Fruit fly (Drosophila melanogaster): ENCODE data around the gene CG5004.

Gene CG5004

DNA sequence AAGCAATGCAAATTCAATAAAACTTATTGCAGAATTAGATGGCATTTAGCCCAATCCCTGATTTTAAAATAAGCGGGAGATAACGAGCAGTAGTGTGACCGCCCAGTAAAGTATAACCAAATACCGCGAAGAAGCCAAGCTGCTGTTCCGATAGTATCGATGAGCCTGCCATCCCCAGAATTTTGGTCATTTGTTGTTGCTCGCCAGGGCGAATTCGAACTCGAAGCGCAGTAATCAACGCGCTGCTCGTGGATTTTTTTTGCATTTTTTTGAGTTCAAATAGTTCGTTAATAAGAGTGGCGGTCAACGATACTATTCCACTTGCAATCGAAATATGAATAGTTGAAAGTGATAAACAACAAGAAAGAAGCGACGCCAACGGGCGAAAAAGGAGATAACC lies 52.4 kb downstream of the CG5004 start, which contains the start of gene baz (continued):
- TF ChIP-seq Xbp1 (GFP tag; optimal IDR thresholded peaks at IDR 0.05) (peak; percentile 18), tna (GFP tag; IDR thresholded peaks at IDR 0.05; ENCODE audit: partially characterized antibody) (peak; percentile 81), amos (GFP tag; IDR thresholded peaks at IDR 0.05; ENCODE audit: partially characterized antibody) (peak; percentile 95), CG12769 (tag; optimal IDR thresholded peaks at IDR 0.05) (no peak), CG10267 (tag; optimal IDR thresholded peaks at IDR 0.05) (peak; percentile 28), CG2120 (GFP tag; optimal IDR thresholded peaks at IDR 0.05) (peak; percentile 3), E2f1 (GFP tag; IDR thresholded peaks at IDR 0.05) (no peak), jing (GFP tag; optimal IDR thresholded peaks at IDR 0.05) (no peak), rib (GFP tag; IDR thresholded peaks at IDR 0.05) (no peak), nmo (GFP tag; optimal IDR thresholded peaks at IDR 0.05) (peak; percentile 41), Doc3 (GFP tag; IDR thresholded peaks at IDR 0.05; ENCODE audit: partially characterized antibody) (peak; percentile 67), sna (GFP tag; IDR thresholded peaks at IDR 0.05; ENCODE audit: partially characterized antibody) (peak; percentile 61), crp (GFP tag; optimal IDR thresholded peaks at IDR 0.05) (no peak), run (tag; optimal IDR thresholded peaks at IDR 0.05) (no peak), Stat92E (GFP tag; optimal IDR thresholded peaks at IDR 0.05) (peak in 1 of 3 experiments; percentile 46), B-H2 (GFP tag; optimal IDR thresholded peaks at IDR 0.05) (peak; percentile 20), CG3281 (GFP tag; optimal IDR thresholded peaks at IDR 0.05) (no peak), CG4854 (GFP tag; optimal IDR thresholded peaks at IDR 0.05) (no peak), CG11085 (GFP tag; IDR thresholded peaks at IDR 0.05) (no peak), tio (GFP tag; optimal IDR thresholded peaks at IDR 0.05) (no peak), h (optimal IDR thresholded peaks at IDR 0.05) (no peak), CG16813 (GFP tag; IDR thresholded peaks at IDR 0.05; ENCODE audit: partially characterized antibody) (peak; percentile 85), CG11723 (GFP tag; optimal IDR thresholded peaks at IDR 0.05) (no peak), CG13624 (GFP tag; optimal IDR thresholded peaks at IDR 0.05) (peak; percentile 43), MTF-1 (GFP tag; optimal IDR thresholded peaks at IDR 0.05; ENCODE audit: borderline replicate concordance) (no peak), CG7963 (GFP tag; IDR thresholded peaks at IDR 0.05; ENCODE audit: partially characterized antibody) (peak; percentile 87), CG14710 (tag; optimal IDR thresholded peaks at IDR 0.05) (peak; percentile 40), Doc2 (GFP tag; IDR thresholded peaks at IDR 0.05) (no peak), tgo (GFP tag; IDR thresholded peaks at IDR 0.05) (no peak), CG8478 (optimal IDR thresholded peaks at IDR 0.05) (no peak), Drgx (GFP tag; IDR thresholded peaks at IDR 0.05) (no peak), en (GFP tag; optimal IDR thresholded peaks at IDR 0.05) (no peak), exex (tag; optimal IDR thresholded peaks at IDR 0.05) (no peak), CG18619 (GFP tag; optimal IDR thresholded peaks at IDR 0.05) (no peak), lola (GFP tag; optimal IDR thresholded peaks at IDR 0.05) (no peak), CG9876 (GFP tag; optimal IDR thresholded peaks at IDR 0.05) (no peak), HmgZ (tag; optimal IDR thresholded peaks at IDR 0.05) (peak; percentile 49), CG12744 (GFP tag; optimal IDR thresholded peaks at IDR 0.05) (no peak), Mrtf (GFP tag; IDR thresholded peaks at IDR 0.05) (no peak), CG15696 (tag; optimal IDR thresholded peaks at IDR 0.05) (no peak), chm (GFP tag; IDR thresholded peaks at IDR 0.05) (peak; percentile 76), sens (GFP tag) (peak; percentile 55), Hsf (GFP tag; optimal IDR thresholded peaks at IDR 0.05) (no peak), CG43689 (GFP tag; IDR thresholded peaks at IDR 0.05) (no peak), slbo (GFP tag; IDR thresholded peaks at IDR 0.05) (no peak), hbn (GFP tag; IDR thresholded peaks at IDR 0.05; ENCODE audit: partially characterized antibody) (peak; percentile 82), psq (GFP tag; optimal IDR thresholded peaks at IDR 0.05) (no peak), eve (GFP tag; optimal IDR thresholded peaks at IDR 0.05) (no peak), dimm (GFP tag; IDR thresholded peaks at IDR 0.05) (no peak), insv (GFP tag; optimal IDR thresholded peaks at IDR 0.05) (no peak), slp2 (GFP tag; optimal IDR thresholded peaks at IDR 0.05) (no peak)

Data from whole organism, embryonic.